Worm (Caenorhabditis elegans) whole organism, young adult: ENCODE measurements around the gene mel-28.
A peak's percentile ranks its signal among the peaks of the same experiment; 100 is the strongest.
"Not testable (repeated sequence)": the region's sequence is repeated elsewhere in the genome, so short reads cannot be mapped to it uniquely, and the experiment has no call there.

Experiments used
- F55B11.4 ChIP-seq: sonication (generic microtip); optimal IDR thresholded peaks from 2 replicates; lab custom pipeline; 2016; ENCODE audit warnings: missing compliant biosample characterization, missing genetic modification characterization, borderline replicate concordance; ENCODE audit not compliant: insufficient read depth
- F57C9.4 ChIP-seq: sonication (generic microtip); optimal IDR thresholded peaks from 2 replicates; lab custom pipeline; 2017; ENCODE audit warnings: mild to moderate bottlenecking, missing genetic modification characterization, missing compliant biosample characterization
- ceh-58 ChIP-seq: fragments of 200-800 bp; sonication (Bioruptor generic); IDR thresholded peaks from 2 replicates; pipeline ENCODE4 v1.3.6; 2022; ENCODE audit warnings: missing genetic modification characterization, missing compliant biosample characterization
- madf-6 ChIP-seq: fragments of 200-800 bp; sonication (Bioruptor generic); IDR thresholded peaks from 2 replicates; pipeline ENCODE4 v1.3.6; 2022; ENCODE audit warnings: missing genetic modification reagents, missing genetic modification characterization, missing compliant biosample characterization
- nfya-1 ChIP-seq: sonication (generic microtip); optimal IDR thresholded peaks from 2 replicates; lab custom pipeline; 2017; ENCODE audit warnings: antibody characterized with exemption, missing compliant biosample characterization, missing genetic modification characterization, borderline replicate concordance; ENCODE audit not compliant: insufficient read depth
- pha-4 ChIP-seq: fragments of 150-350 bp; sonication (generic microtip); optimal IDR thresholded peaks from 2 replicates; lab custom pipeline; 2014; ENCODE audit warnings: missing biosample characterization, missing genetic modification reagents, missing genetic modification characterization
- snpc-4 ChIP-seq, 5 experiments: fragments of 150-350 bp in 1 of 5; sonication (generic microtip) in 4 of 5; optimal IDR thresholded peaks; 2 replicates each; lab custom pipeline; 2014 to 2018; ENCODE audit warnings: missing genetic modification characterization in 5 of 5, missing biosample characterization in 3 of 5, antibody characterized with exemption in 2 of 5, mild to moderate bottlenecking in 2 of 5, missing compliant biosample characterization in 2 of 5, missing genotype in 2 of 5, moderate library complexity in 2 of 5, missing genetic modification reagents in 1 of 5
- sptf-2 ChIP-seq: fragments of 200-800 bp; sonication (Bioruptor generic); optimal IDR thresholded peaks from 2 replicates; lab custom pipeline; 2018; ENCODE audit warnings: mild to moderate bottlenecking, missing genetic modification characterization, missing compliant biosample characterization
- unc-130 ChIP-seq: sonication (generic microtip); optimal IDR thresholded peaks from 2 replicates; lab custom pipeline; 2016; ENCODE audit warnings: missing genetic modification reagents, missing genetic modification characterization, missing compliant biosample characterization
- ztf-22 ChIP-seq: fragments of 200-800 bp; sonication (Bioruptor generic); optimal IDR thresholded peaks from 2 replicates; lab custom pipeline; 2018; ENCODE audit warnings: mild to moderate bottlenecking, missing genetic modification characterization, moderate library complexity, missing compliant biosample characterization

- TF ChIP-seq F57C9.4 (tag; lab: Kevin White, UChicago); pha-4 (tag; lab: Kevin White, UChicago); F55B11.4 (tag; lab: Kevin White, UChicago); snpc-4 (GFP tag; optimal IDR thresholded peaks at IDR 0.05; lab: Kevin White, UChicago); snpc-4 (tag; optimal IDR thresholded peaks at IDR 0.05; lab: Kevin White, UChicago); sptf-2 (GFP tag; lab: Kevin White, UChicago); unc-130 (GFP tag; lab: Kevin White, UChicago); ztf-22 (GFP tag; lab: Kevin White, UChicago); nfya-1 (tag; lab: Kevin White, UChicago); ceh-58 (GFP tag; lab: Robert Waterston, UW): not testable (repeated sequence)
- peak; percentile 88 for TF ChIP-seq madf-6 (GFP tag; lab: Robert Waterston, UW)
These were observed 3.8 kb upstream of the mel-28 start, which contains the start of the genes gex-5 and C38D4.10 for ce11 chrIII:4781937-4782576.
